Fruit fly (Drosophila melanogaster): ENCODE results near the gene Pka-R1.
A peak's percentile ranks its signal among the peaks of the same experiment; 100 is the strongest.

The Pka-R1 gene

dm6 chr3L:20798325-20798846, 17.5 kb upstream of the Pka-R1 start, which contains the start of the genes CG3698 and tzn (continued):
- TF ChIP-seq fd59A (GFP tag; optimal IDR thresholded peaks at IDR 0.05) (peak; percentile 64), Eip93F (GFP tag; optimal IDR thresholded peaks at IDR 0.05) (no peak), dsx (GFP tag; optimal IDR thresholded peaks at IDR 0.05; ENCODE audit: poor library complexity, severe bottlenecking) (no peak), cyc (GFP tag; optimal IDR thresholded peaks at IDR 0.05) (no peak), acj6 (GFP tag; optimal IDR thresholded peaks at IDR 0.05) (peak; percentile 86), topi (GFP tag; optimal IDR thresholded peaks at IDR 0.05) (no peak), Blimp-1 (GFP tag; optimal IDR thresholded peaks at IDR 0.05) (peak; percentile 61), Gug (GFP tag; IDR thresholded peaks at IDR 0.05) (peak; percentile 45), svp (GFP tag) (no peak), CG6792 (GFP tag; optimal IDR thresholded peaks at IDR 0.05) (no peak)

dm6 chr3L:20800208-20800607, 15.7 kb upstream of the Pka-R1 start, which contains the start of gene Spc105R:
Gene Spc105R (plus strand): TSS chr3L:20800410.
- no peak for TF ChIP-seq Hr38 (GFP tag; optimal IDR thresholded peaks at IDR 0.05)
- TF ChIP-seq Hr4 (GFP tag; optimal IDR thresholded peaks at IDR 0.05) = no peak
- no peak for TF ChIP-seq CG7368 (GFP tag; optimal IDR thresholded peaks at IDR 0.05)
- TF ChIP-seq CG34406 (GFP tag; optimal IDR thresholded peaks at IDR 0.05) = no peak
- no peak for TF ChIP-seq Smox (GFP tag; optimal IDR thresholded peaks at IDR 0.05)
- no peak for TF ChIP-seq fd85E (GFP tag; optimal IDR thresholded peaks at IDR 0.05)
- TF ChIP-seq Sox14 (GFP tag; optimal IDR thresholded peaks at IDR 0.05) = no peak
- TF ChIP-seq CG16779 (tag; optimal IDR thresholded peaks at IDR 0.05) = no peak
- TF ChIP-seq Ets21C (GFP tag; optimal IDR thresholded peaks at IDR 0.05) = no peak
- TF ChIP-seq CG8119 (GFP tag; IDR thresholded peaks at IDR 0.05) = no peak
- TF ChIP-seq Gug (GFP tag; IDR thresholded peaks at IDR 0.05) = no peak
- no peak for TF ChIP-seq svp (GFP tag)
- TF ChIP-seq cyc (GFP tag; optimal IDR thresholded peaks at IDR 0.05) = no peak
- no peak for TF ChIP-seq pdm3 (GFP tag; optimal IDR thresholded peaks at IDR 0.05)

dm6 chr3L:20809088-20809999, 6.6 kb upstream of the Pka-R1 start, which contains the start of the genes CG3634 and HIPP1:
Gene CG3634 (minus strand): TSS chr3L:20809272.
Gene HIPP1 (plus strand): TSS chr3L:20809669.
- TF ChIP-seq CG3032 (tag; optimal IDR thresholded peaks at IDR 0.05) (peak; percentile 10), OdsH (GFP tag; optimal IDR thresholded peaks at IDR 0.05) (no peak), esn (GFP tag; optimal IDR thresholded peaks at IDR 0.05) (peak; percentile 37), fd59A (GFP tag; optimal IDR thresholded peaks at IDR 0.05) (no peak), Sox15 (GFP tag; optimal IDR thresholded peaks at IDR 0.05) (no peak), CG1621 (tag; optimal IDR thresholded peaks at IDR 0.05) (peak; percentile 60)

- TF ChIP-seq CG4318 (GFP tag; optimal IDR thresholded peaks at IDR 0.05) (no peak), CG10631 (GFP tag; optimal IDR thresholded peaks at IDR 0.05) (no peak), eg (GFP tag; IDR thresholded peaks at IDR 0.05) (no peak), CG8632 (GFP tag; optimal IDR thresholded peaks at IDR 0.05) (no peak), CG9139 (GFP tag; optimal IDR thresholded peaks at IDR 0.05) (no peak), Ets21C (GFP tag; optimal IDR thresholded peaks at IDR 0.05) (no peak), lz (GFP tag; optimal IDR thresholded peaks at IDR 0.05) (no peak)
These were observed 2.0 kb downstream of the Pka-R1 start, which contains the start of gene Mst77F for dm6 chr3L:20817927-20818326. Gene Mst77F (minus strand): TSS chr3L:20818027.
